Fruit fly (Drosophila melanogaster) whole organism, wandering third instar larva: ENCODE data around the gene CG33510.

Source experiments
- Dif ChIP-seq: fragments of 200-275, 200-300 bp; sonication (Bioruptor generic); optimal IDR thresholded peaks from 2 replicates; lab custom pipeline; 2018; ENCODE audit warnings: missing biosample characterization, missing genetic modification characterization; ENCODE audit not compliant: partially characterized antibody
- Hr83 ChIP-seq: fragments of 200-300 bp; sonication (Bioruptor generic); optimal IDR thresholded peaks from 2 replicates; lab custom pipeline; 2016; ENCODE audit warnings: missing biosample characterization, mild to moderate bottlenecking, missing genetic modification characterization, moderate library complexity; ENCODE audit not compliant: poor library complexity, severe bottlenecking
- Myc ChIP-seq: fragments of >200 bp; optimal IDR thresholded peaks from 2 replicates; lab custom pipeline; 2017
- h ChIP-seq: fragments of 200-800 bp; sonication (Bioruptor generic); optimal IDR thresholded peaks from 3 replicates; lab custom pipeline; 2016; ENCODE audit warnings: missing biosample characterization, mild to moderate bottlenecking, missing genetic modification characterization

dm6 chr2L:21035704-21036369 is 48.3 kb downstream of the CG33510 start:
- TF ChIP-seq Myc (lab: Kevin White, UChicago), result no peak
- no peak for TF ChIP-seq Hr83 (GFP tag; lab: Kevin White, UChicago)
- TF ChIP-seq Dif (GFP tag; lab: Kevin White, UChicago), result no peak
- TF ChIP-seq h, result no peak
